Fruit fly (Drosophila melanogaster) whole organism, embryonic: ENCODE data around the gene CG6959.
A peak's percentile ranks its signal among the peaks of the same experiment; 100 is the strongest.

Source experiments
- Abd-B ChIP-seq: fragments of 200-800 bp; sonication (Bioruptor generic); optimal IDR thresholded peaks from 2 replicates; lab custom pipeline; 2018; ENCODE audit warnings: missing biosample characterization, mild to moderate bottlenecking, missing genetic modification characterization, moderate library complexity
- Blimp-1 ChIP-seq: fragments of 200-800 bp; sonication (Bioruptor generic); optimal IDR thresholded peaks from 3 replicates; lab custom pipeline; 2018; ENCODE audit warnings: missing biosample characterization, missing genetic modification characterization, mild to moderate bottlenecking, moderate library complexity, missing genetic modification reagents
- CG10147 ChIP-seq: fragments of 200-800 bp; sonication (Bioruptor generic); optimal IDR thresholded peaks from 2 replicates; lab custom pipeline; 2019; ENCODE audit warnings: missing biosample characterization, mild to moderate bottlenecking, missing genetic modification characterization, moderate library complexity
- CG10209 ChIP-seq: fragments of 200-800 bp; sonication (Bioruptor generic); optimal IDR thresholded peaks from 3 replicates; lab custom pipeline; 2017; ENCODE audit warnings: missing biosample characterization, mild to moderate bottlenecking, missing genetic modification characterization, missing genetic modification reagents
- CG10431 ChIP-seq: fragments of 200-800 bp; sonication (Bioruptor generic); optimal IDR thresholded peaks from 3 replicates; lab custom pipeline; 2018; ENCODE audit warnings: missing biosample characterization, mild to moderate bottlenecking, missing genetic modification characterization
- CG11456 ChIP-seq: fragments of 200-800 bp; sonication (Bioruptor generic); IDR thresholded peaks from 3 replicates; pipeline ENCODE4 v1.3.6; 2022; ENCODE audit warnings: missing biosample characterization, missing genetic modification characterization
- CG12104 ChIP-seq: fragments of 200-800 bp; sonication (Bioruptor generic); optimal IDR thresholded peaks from 3 replicates; lab custom pipeline; 2016; ENCODE audit warnings: missing biosample characterization, missing genetic modification characterization
- CG12155 ChIP-seq: fragments of 200-800 bp; sonication (Bioruptor generic); optimal IDR thresholded peaks from 3 replicates; lab custom pipeline; 2016; ENCODE audit warnings: missing biosample characterization, missing genetic modification characterization
- CG12744 ChIP-seq: fragments of 200-800 bp; sonication (Bioruptor generic); optimal IDR thresholded peaks from 2 replicates; lab custom pipeline; 2016; ENCODE audit warnings: missing biosample characterization, missing genetic modification characterization
- CG12769 ChIP-seq: fragments of 200-800 bp; sonication (Bioruptor generic); optimal IDR thresholded peaks from 2 replicates; lab custom pipeline; 2019; ENCODE audit warnings: missing biosample characterization, mild to moderate bottlenecking, missing genetic modification characterization, moderate library complexity
- CG12942 ChIP-seq: fragments of 200-800 bp; sonication (Bioruptor generic); optimal IDR thresholded peaks from 3 replicates; lab custom pipeline; 2016; ENCODE audit warnings: missing biosample characterization, missing genetic modification characterization
- CG13287 ChIP-seq: fragments of 200-800 bp; sonication (Bioruptor generic); IDR thresholded peaks from 2 replicates; pipeline ENCODE4 v1.3.6; 2022; ENCODE audit warnings: missing biosample characterization, missing genetic modification characterization; ENCODE audit not compliant: partially characterized antibody
- CG14441 ChIP-seq: fragments of 200-800 bp; sonication (Bioruptor generic); IDR thresholded peaks from 2 replicates; pipeline ENCODE4 v1.3.6; 2022; ENCODE audit warnings: missing biosample characterization, missing genetic modification characterization
- CG15514 ChIP-seq: fragments of 200-800 bp; sonication (Bioruptor generic); optimal IDR thresholded peaks from 3 replicates; lab custom pipeline; 2017; ENCODE audit warnings: missing biosample characterization, missing genetic modification characterization, mild to moderate bottlenecking, moderate library complexity, missing genetic modification reagents
- CG2678 ChIP-seq: fragments of 200-800 bp; sonication (Bioruptor generic); optimal IDR thresholded peaks from 3 replicates; lab custom pipeline; 2019; ENCODE audit warnings: missing biosample characterization, mild to moderate bottlenecking, missing genetic modification characterization, moderate library complexity
- CG3065 ChIP-seq: fragments of 200-800 bp; sonication (Bioruptor generic); optimal IDR thresholded peaks from 2 replicates; lab custom pipeline; 2016; ENCODE audit warnings: missing biosample characterization, missing genetic modification characterization
- CG31441 ChIP-seq: fragments of 200-800 bp; sonication (Bioruptor generic); IDR thresholded peaks from 2 replicates; pipeline ENCODE4 v1.3.6; 2022; ENCODE audit warnings: missing biosample characterization, missing genetic modification characterization
- CG3163 ChIP-seq: fragments of 200-800 bp; sonication (Bioruptor generic); optimal IDR thresholded peaks from 3 replicates; lab custom pipeline; 2016; ENCODE audit warnings: missing biosample characterization, missing genetic modification characterization
- CG5180 ChIP-seq: fragments of 200-800 bp; sonication (Bioruptor generic); optimal IDR thresholded peaks from 3 replicates; lab custom pipeline; 2017; ENCODE audit warnings: missing biosample characterization, missing genetic modification characterization, mild to moderate bottlenecking, moderate library complexity, missing genetic modification reagents
- CG5245 ChIP-seq: fragments of 200-800 bp; sonication (Bioruptor generic); optimal IDR thresholded peaks from 3 replicates; lab custom pipeline; 2016; ENCODE audit warnings: missing biosample characterization, missing genetic modification characterization
- Dref ChIP-seq: fragments of 200-800 bp; sonication (Bioruptor generic); IDR thresholded peaks from 2 replicates; pipeline ENCODE4 v1.3.6; 2022; ENCODE audit warnings: missing biosample characterization, missing genetic modification characterization
- E2f2 ChIP-seq: fragments of 200-800 bp; sonication (Bioruptor generic); IDR thresholded peaks from 2 replicates; pipeline ENCODE4 v1.3.6; 2022; ENCODE audit warnings: missing biosample characterization, missing genetic modification characterization
- ERR ChIP-seq: fragments of 200-800 bp; sonication (Bioruptor generic); optimal IDR thresholded peaks from 2 replicates; lab custom pipeline; 2016; ENCODE audit warnings: missing biosample characterization, missing genetic modification characterization
- Hand ChIP-seq: fragments of 200-800 bp; sonication (Bioruptor generic); optimal IDR thresholded peaks from 2 replicates; lab custom pipeline; 2017; ENCODE audit warnings: mild to moderate bottlenecking, missing biosample characterization, missing genetic modification reagents, missing genetic modification characterization
- MTF-1 ChIP-seq: fragments of 200-800 bp; sonication (Bioruptor generic); optimal IDR thresholded peaks from 2 replicates; lab custom pipeline; 2018; ENCODE audit warnings: missing biosample characterization, mild to moderate bottlenecking, missing genetic modification characterization, borderline replicate concordance
- Med ChIP-seq: fragments of 200-800 bp; sonication (Bioruptor generic); peaks from one replicate; lab custom pipeline; 2016; ENCODE audit warnings: missing biosample characterization, missing genetic modification characterization, mild to moderate bottlenecking, inconsistent platforms, moderate library complexity
- Poxn ChIP-seq: fragments of 200-800 bp; sonication (Bioruptor generic); IDR thresholded peaks from 2 replicates; pipeline ENCODE4 v1.3.6; 2022; ENCODE audit warnings: missing biosample characterization, missing genetic modification characterization
- Side ChIP-seq: fragments of 200-800 bp; sonication (Bioruptor generic); optimal IDR thresholded peaks from 2 replicates; lab custom pipeline; 2016; ENCODE audit warnings: missing biosample characterization, missing genetic modification characterization
- Xrp1 ChIP-seq: fragments of 200-800 bp; sonication (Bioruptor generic); IDR thresholded peaks from 2 replicates; pipeline ENCODE4 v1.3.6; 2022; ENCODE audit warnings: missing biosample characterization, missing genetic modification characterization
- bab2 ChIP-seq: fragments of 200-800 bp; sonication (Bioruptor generic); optimal IDR thresholded peaks from 2 replicates; lab custom pipeline; 2016; ENCODE audit warnings: missing biosample characterization, missing genetic modification characterization
- bbx ChIP-seq: fragments of 200-800 bp; sonication (Bioruptor generic); IDR thresholded peaks from 2 replicates; pipeline ENCODE4 v1.3.6; 2022; ENCODE audit warnings: missing biosample characterization, missing genetic modification characterization; ENCODE audit not compliant: partially characterized antibody
- chm ChIP-seq: fragments of 200-800 bp; sonication (Bioruptor generic); IDR thresholded peaks from 2 replicates; pipeline ENCODE4 v1.3.6; 2022; ENCODE audit warnings: missing biosample characterization, missing genetic modification characterization
- crp ChIP-seq, 2 experiments: fragments of 200-800 bp; sonication (Bioruptor generic); optimal IDR thresholded peaks; 2 replicates in 1 of 2; 3 replicates in 1 of 2; lab custom pipeline; 2017; ENCODE audit warnings: missing biosample characterization in 2 of 2, missing genetic modification characterization in 2 of 2, mild to moderate bottlenecking in 1 of 2, moderate library complexity in 1 of 2
- cwo ChIP-seq: fragments of 200-800 bp; sonication (Bioruptor generic); optimal IDR thresholded peaks from 3 replicates; lab custom pipeline; 2017; ENCODE audit warnings: missing biosample characterization, missing genetic modification characterization, mild to moderate bottlenecking, moderate library complexity, missing genetic modification reagents
- dmrt99B ChIP-seq: fragments of 200-800 bp; sonication (Bioruptor generic); optimal IDR thresholded peaks from 2 replicates; lab custom pipeline; 2018; ENCODE audit warnings: missing biosample characterization, mild to moderate bottlenecking, missing genetic modification characterization, moderate library complexity
- esg ChIP-seq: fragments of 200-800 bp; sonication (Bioruptor generic); conservative IDR thresholded peaks from 2 replicates; pipeline ENCODE4 v1.3.6; 2022; ENCODE audit warnings: missing biosample characterization, missing genetic modification characterization
- fd64A ChIP-seq: fragments of 200-800 bp; sonication (Bioruptor generic); optimal IDR thresholded peaks from 3 replicates; lab custom pipeline; 2018; ENCODE audit warnings: missing biosample characterization, mild to moderate bottlenecking, missing genetic modification characterization
- fu2 ChIP-seq: fragments of 200-800 bp; sonication (Bioruptor generic); optimal IDR thresholded peaks from 2 replicates; lab custom pipeline; 2016; ENCODE audit warnings: missing biosample characterization, missing genetic modification characterization
- grau ChIP-seq: fragments of 200-800 bp; optimal IDR thresholded peaks from 3 replicates; lab custom pipeline; 2019; ENCODE audit warnings: missing biosample characterization, mild to moderate bottlenecking, missing genetic modification characterization, moderate library complexity
- jumu ChIP-seq: fragments of 200-800 bp; sonication (Bioruptor generic); optimal IDR thresholded peaks from 3 replicates; lab custom pipeline; 2016; ENCODE audit warnings: missing biosample characterization, missing genetic modification characterization
- ken ChIP-seq: fragments of 200-800 bp; sonication (Bioruptor generic); IDR thresholded peaks from 3 replicates; pipeline ENCODE4 v1.3.6; 2022; ENCODE audit warnings: missing biosample characterization, missing genetic modification characterization
- onecut ChIP-seq: fragments of 200-800 bp; sonication (Bioruptor generic); IDR thresholded peaks from 2 replicates; pipeline ENCODE4 v1.3.6; 2022; ENCODE audit warnings: missing biosample characterization, missing genetic modification characterization
- p53 ChIP-seq: fragments of 200-800 bp; sonication (Bioruptor generic); optimal IDR thresholded peaks from 2 replicates; lab custom pipeline; 2016; ENCODE audit warnings: missing biosample characterization, missing genetic modification characterization
- pita ChIP-seq: fragments of 200-800 bp; sonication (Bioruptor generic); optimal IDR thresholded peaks from 2 replicates; lab custom pipeline; 2017; ENCODE audit warnings: missing biosample characterization, mild to moderate bottlenecking, missing genetic modification characterization
- repo ChIP-seq: fragments of 200-800 bp; sonication (Bioruptor generic); optimal IDR thresholded peaks from 2 replicates; lab custom pipeline; 2016; ENCODE audit warnings: missing biosample characterization, missing genetic modification characterization
- scrt ChIP-seq: fragments of 200-800 bp; sonication (Bioruptor generic); optimal IDR thresholded peaks from 2 replicates; lab custom pipeline; 2018; ENCODE audit warnings: missing biosample characterization, mild to moderate bottlenecking, missing genetic modification characterization, moderate library complexity
- sisA ChIP-seq: fragments of 200-800 bp; sonication (Bioruptor generic); IDR thresholded peaks from 2 replicates; pipeline ENCODE4 v1.3.6; 2022; ENCODE audit warnings: missing biosample characterization, missing genetic modification characterization
- toy ChIP-seq: fragments of 200-800 bp; sonication (Bioruptor generic); IDR thresholded peaks from 2 replicates; pipeline ENCODE4 v1.3.6; 2022; ENCODE audit warnings: missing biosample characterization, missing genetic modification characterization
- wek ChIP-seq: fragments of 200-800 bp; sonication (Bioruptor generic); optimal IDR thresholded peaks from 3 replicates; lab custom pipeline; 2018; ENCODE audit warnings: missing biosample characterization, mild to moderate bottlenecking, missing genetic modification characterization, moderate library complexity
- z ChIP-seq: fragments of 200-800 bp; sonication (Bioruptor generic); IDR thresholded peaks from 3 replicates; pipeline ENCODE4 v1.3.6; 2022; ENCODE audit warnings: missing biosample characterization, missing genetic modification characterization
- zf30C ChIP-seq: fragments of 200-800 bp; sonication (Bioruptor generic); optimal IDR thresholded peaks from 3 replicates; lab custom pipeline; 2018; ENCODE audit warnings: missing biosample characterization, mild to moderate bottlenecking, missing genetic modification characterization

Gene CG6959

DNA sequence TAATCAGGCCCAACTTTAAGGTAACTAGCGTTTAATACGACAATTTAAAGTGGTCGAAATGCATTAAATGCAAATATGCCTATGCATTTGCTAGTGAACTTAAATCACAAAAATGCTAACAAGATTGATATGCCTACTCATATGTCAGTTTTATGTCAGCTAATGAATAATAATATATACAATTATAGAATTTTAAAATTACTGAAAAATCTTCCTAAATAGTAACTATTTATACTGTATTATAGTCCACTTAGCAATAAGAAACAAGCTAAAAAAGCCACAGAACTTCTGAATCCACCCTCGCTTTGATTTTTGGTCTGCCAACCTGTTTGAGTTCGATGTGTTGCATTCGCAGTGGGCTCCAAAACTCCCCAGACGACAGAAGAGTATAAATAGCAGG, 415 bp upstream of the CG6959 start (continued):
- TF ChIP-seq CG10431 (GFP tag; lab: Kevin White, UChicago) (no peak), pita (GFP tag; lab: Kevin White, UChicago) (no peak), zf30C (GFP tag; lab: Kevin White, UChicago) (no peak), CG14441 (GFP tag; lab: Robert Waterston, UW) (peak; percentile 67), CG31441 (GFP tag; lab: Robert Waterston, UW) (peak; percentile 46; the same call in 1 of the 2 replicates), toy (GFP tag; lab: Robert Waterston, UW) (no peak), ken (GFP tag; lab: Robert Waterston, UW) (no peak), Side (GFP tag; lab: Kevin White, UChicago) (no peak), E2f2 (GFP tag; lab: Robert Waterston, UW) (no peak), CG12942 (GFP tag; lab: Kevin White, UChicago) (no peak), CG12769 (tag; lab: Kevin White, UChicago) (no peak), Xrp1 (GFP tag; lab: Robert Waterston, UW) (peak; percentile 73), Hand (no peak), wek (GFP tag; lab: Kevin White, UChicago) (no peak), Abd-B (GFP tag; lab: Kevin White, UChicago) (peak; percentile 3), scrt (no peak), Med (GFP tag; lab: Kevin White, UChicago) (peak; percentile 48), CG12155 (no peak), z (GFP tag; lab: Robert Waterston, UW) (no peak), bbx (GFP tag; lab: Robert Waterston, UW) (no peak), fd64A (no peak), CG10209 (GFP tag; lab: Kevin White, UChicago) (no peak), CG15514 (GFP tag; lab: Kevin White, UChicago) (no peak), CG12104 (GFP tag; lab: Kevin White, UChicago) (no peak), CG12744 (GFP tag; lab: Kevin White, UChicago) (no peak), CG11456 (peak; percentile 65), repo (GFP tag; lab: Kevin White, UChicago) (no peak), onecut (GFP tag; lab: Robert Waterston, UW) (peak; percentile 24; the same call in 1 of the 2 replicates), esg (GFP tag; lab: Robert Waterston, UW) (no peak), crp (GFP tag; optimal IDR thresholded peaks at IDR 0.05; lab: Kevin White, UChicago) (no peak), Blimp-1 (GFP tag; lab: Kevin White, UChicago) (no peak), CG5180 (GFP tag; lab: Kevin White, UChicago) (peak; percentile 99), bab2 (GFP tag; lab: Kevin White, UChicago) (no peak), MTF-1 (GFP tag; lab: Kevin White, UChicago) (no peak), CG3163 (GFP tag; lab: Kevin White, UChicago) (no peak), sisA (GFP tag; lab: Robert Waterston, UW) (peak; percentile 71), dmrt99B (tag; lab: Kevin White, UChicago) (peak; percentile 60), Poxn (no peak), p53 (GFP tag; lab: Kevin White, UChicago) (no peak), Dref (GFP tag; lab: Robert Waterston, UW) (no peak), fu2 (GFP tag; lab: Kevin White, UChicago) (no peak), CG13287 (GFP tag; lab: Robert Waterston, UW) (no peak), CG3065 (GFP tag; lab: Kevin White, UChicago) (no peak), cwo (GFP tag; lab: Kevin White, UChicago) (no peak), grau (tag; lab: Kevin White, UChicago) (no peak), chm (GFP tag; lab: Robert Waterston, UW) (no peak), CG2678 (peak; percentile 50), ERR (no peak), CG5245 (GFP tag; lab: Kevin White, UChicago) (no peak), CG10147 (GFP tag; lab: Kevin White, UChicago) (peak; percentile 10), jumu (GFP tag; lab: Kevin White, UChicago) (no peak)
